Worm (Caenorhabditis elegans) whole organism, L1 larva: Measurements from ENCODE around the gene F46G11.4.

Experiments
- C16A3.4 ChIP-seq: fragments of 150-350 bp; optimal IDR thresholded peaks from 2 replicates; lab custom pipeline; 2014; ENCODE audit warnings: missing biosample characterization, missing genetic modification characterization
- F16B12.6 ChIP-seq: fragments of 150-350 bp; optimal IDR thresholded peaks from 2 replicates; lab custom pipeline; 2014; ENCODE audit warnings: missing biosample characterization, missing genetic modification characterization
- Y116A8C.19 ChIP-seq: sonication (generic microtip); optimal IDR thresholded peaks from 2 replicates; lab custom pipeline; 2016; ENCODE audit warnings: missing compliant biosample characterization, missing genetic modification characterization, borderline replicate concordance
- aha-1 ChIP-seq: fragments of 150-350 bp; optimal IDR thresholded peaks from 2 replicates; lab custom pipeline; 2014; ENCODE audit warnings: missing biosample characterization, missing genetic modification characterization
- aly-2 ChIP-seq: fragments of 150-350 bp; optimal IDR thresholded peaks from 2 replicates; lab custom pipeline; 2014; ENCODE audit warnings: missing biosample characterization, missing genetic modification characterization
- blmp-1 ChIP-seq: fragments of 150-350 bp; optimal IDR thresholded peaks from 2 replicates; lab custom pipeline; 2014; ENCODE audit warnings: missing biosample characterization, missing genetic modification characterization
- ceh-63 ChIP-seq: fragments of 200-800 bp; sonication (Bioruptor generic); optimal IDR thresholded peaks from 2 replicates; lab custom pipeline; 2018; ENCODE audit warnings: mild to moderate bottlenecking, missing genetic modification characterization, missing compliant biosample characterization
- ceh-8 ChIP-seq: fragments of 200-800 bp; sonication (Bioruptor generic); optimal IDR thresholded peaks from 2 replicates; lab custom pipeline; 2018; ENCODE audit warnings: mild to moderate bottlenecking, missing genetic modification characterization, moderate library complexity, missing compliant biosample characterization
- ceh-82 ChIP-seq, 3 experiments: fragments of 150-350 bp in 1 of 3; sonication (generic microtip) in 2 of 3; optimal IDR thresholded peaks; 2 replicates each; lab custom pipeline; 2014 to 2017; ENCODE audit warnings: missing biosample characterization in 3 of 3, missing genetic modification characterization in 3 of 3
- ceh-88 ChIP-seq: fragments of 200-800 bp; sonication (Bioruptor generic); IDR thresholded peaks from 2 replicates; pipeline ENCODE4 v1.3.6; 2022; ENCODE audit warnings: missing genetic modification characterization, missing compliant biosample characterization
- ces-1 ChIP-seq: fragments of 150-350 bp; optimal IDR thresholded peaks from 2 replicates; lab custom pipeline; 2014; ENCODE audit warnings: missing biosample characterization, missing genetic modification reagents, missing genetic modification characterization
- dpl-1 ChIP-seq, 3 experiments: fragments of 150-350 bp in 2 of 3; sonication (generic microtip) in 1 of 3; optimal IDR thresholded peaks; 2 replicates each; lab custom pipeline; 2014 to 2017; ENCODE audit warnings: missing biosample characterization in 3 of 3, missing genetic modification characterization in 3 of 3, missing genetic modification reagents in 3 of 3
- dsc-1 ChIP-seq: sonication (generic microtip); optimal IDR thresholded peaks from 2 replicates; lab custom pipeline; 2016; ENCODE audit warnings: mild to moderate bottlenecking, missing genetic modification characterization, missing compliant biosample characterization
- efl-1 ChIP-seq, 4 experiments: fragments of 150-350 bp; optimal IDR thresholded peaks in 3 of 4; peaks in 1 of 4; 1 replicate in 1 of 4; 2 replicates in 3 of 4; lab custom pipeline; 2014; ENCODE audit warnings: missing biosample characterization in 2 of 4, missing genetic modification characterization in 2 of 4, missing genetic modification reagents in 2 of 4
- efl-3 ChIP-seq: fragments of 200-800 bp; sonication (Bioruptor generic); optimal IDR thresholded peaks from 2 replicates; lab custom pipeline; 2018; ENCODE audit warnings: mild to moderate bottlenecking, missing genetic modification characterization, missing compliant biosample characterization
- fkh-10 ChIP-seq: sonication (generic microtip); optimal IDR thresholded peaks from 2 replicates; lab custom pipeline; 2017; ENCODE audit warnings: missing biosample characterization, missing genetic modification reagents, missing genetic modification characterization
- fos-1 ChIP-seq: fragments of 150-350 bp; optimal IDR thresholded peaks from 2 replicates; lab custom pipeline; 2014; ENCODE audit warnings: missing biosample characterization, missing genetic modification characterization
- grh-1 ChIP-seq: fragments of 200-800 bp; sonication (Bioruptor generic); IDR thresholded peaks from 2 replicates; pipeline ENCODE4 v1.3.6; 2022; ENCODE audit warnings: missing genetic modification reagents, missing genetic modification characterization, missing compliant biosample characterization
- hlh-17 ChIP-seq: fragments of 200-800 bp; sonication (Bioruptor generic); optimal IDR thresholded peaks from 2 replicates; lab custom pipeline; 2018; ENCODE audit warnings: missing genetic modification characterization, mild to moderate bottlenecking, missing compliant biosample characterization, moderate library complexity, borderline replicate concordance
- lin-13 ChIP-seq: fragments of 150-350 bp; optimal IDR thresholded peaks from 2 replicates; lab custom pipeline; 2014; ENCODE audit warnings: missing biosample characterization, missing genetic modification reagents, missing genetic modification characterization
- lin-14 ChIP-seq: fragments of 200-800 bp; sonication (Bioruptor generic); optimal IDR thresholded peaks from 2 replicates; lab custom pipeline; 2018; ENCODE audit warnings: mild to moderate bottlenecking, missing genetic modification characterization, moderate library complexity, missing compliant biosample characterization
- lin-35 ChIP-seq, 2 experiments: fragments of 150-350 bp; optimal IDR thresholded peaks; 2 replicates each; lab custom pipeline; 2014; ENCODE audit warnings: missing biosample characterization in 2 of 2, missing genetic modification characterization in 2 of 2, missing genetic modification reagents in 2 of 2
- lsy-2 ChIP-seq, 2 experiments: fragments of 150-350 bp; optimal IDR thresholded peaks; 2 replicates each; lab custom pipeline; 2014; ENCODE audit warnings: missing biosample characterization in 2 of 2, missing genetic modification characterization in 2 of 2
- mab-9 ChIP-seq: fragments of 200-800 bp; sonication (Bioruptor generic); IDR thresholded peaks from 2 replicates; pipeline ENCODE4 v1.3.6; 2022; ENCODE audit warnings: missing genetic modification reagents, missing genetic modification characterization, missing compliant biosample characterization
- mef-2 ChIP-seq: fragments of 150-350 bp; optimal IDR thresholded peaks from 2 replicates; lab custom pipeline; 2014; ENCODE audit warnings: missing biosample characterization, missing genetic modification characterization
- mep-1 ChIP-seq: fragments of 150-350 bp; optimal IDR thresholded peaks from 2 replicates; lab custom pipeline; 2014; ENCODE audit warnings: missing biosample characterization, missing genetic modification characterization
- nhr-11 ChIP-seq: fragments of 150-350 bp; optimal IDR thresholded peaks from 2 replicates; lab custom pipeline; 2014; ENCODE audit warnings: missing biosample characterization, missing genetic modification characterization
- nhr-19 ChIP-seq: fragments of 200-800 bp; sonication (Bioruptor generic); conservative IDR thresholded peaks from 2 replicates; pipeline ENCODE4 v1.3.6; 2022; ENCODE audit warnings: missing genetic modification characterization, missing compliant biosample characterization
- nhr-20 ChIP-seq: sonication (generic microtip); optimal IDR thresholded peaks from 2 replicates; lab custom pipeline; 2016; ENCODE audit warnings: mild to moderate bottlenecking, missing genetic modification characterization, missing compliant biosample characterization
- nhr-28 ChIP-seq: fragments of 150-350 bp; optimal IDR thresholded peaks from 2 replicates; lab custom pipeline; 2014; ENCODE audit warnings: missing biosample characterization, missing genetic modification characterization
- nhr-47 ChIP-seq: sonication (generic microtip); optimal IDR thresholded peaks from 2 replicates; lab custom pipeline; 2016; ENCODE audit warnings: mild to moderate bottlenecking, missing genetic modification characterization, moderate library complexity, missing compliant biosample characterization
- nhr-71 ChIP-seq: sonication (generic microtip); optimal IDR thresholded peaks from 2 replicates; lab custom pipeline; 2016; ENCODE audit warnings: mild to moderate bottlenecking, missing genetic modification characterization, moderate library complexity, missing compliant biosample characterization
- nhr-76 ChIP-seq: sonication (generic microtip); optimal IDR thresholded peaks from 2 replicates; lab custom pipeline; 2017; ENCODE audit warnings: missing biosample characterization, missing genetic modification characterization
- nhr-85 ChIP-seq: sonication (generic microtip); peaks from one replicate; lab custom pipeline; 2016; ENCODE audit warnings: missing genetic modification characterization, inconsistent platforms, missing compliant biosample characterization
- nhr-90 ChIP-seq: sonication (generic microtip); optimal IDR thresholded peaks from 2 replicates; lab custom pipeline; 2016; ENCODE audit warnings: mild to moderate bottlenecking, missing genetic modification characterization, missing compliant biosample characterization; ENCODE audit not compliant: poor library complexity
- pax-3 ChIP-seq: fragments of 200-800 bp; sonication (Bioruptor generic); optimal IDR thresholded peaks from 2 replicates; lab custom pipeline; 2018; ENCODE audit warnings: mild to moderate bottlenecking, missing genetic modification characterization, moderate library complexity, missing compliant biosample characterization
- rnt-1 ChIP-seq: sonication (generic microtip); optimal IDR thresholded peaks from 2 replicates; lab custom pipeline; 2016; ENCODE audit warnings: mild to moderate bottlenecking, missing genetic modification characterization, moderate library complexity, missing compliant biosample characterization
- skn-1 ChIP-seq: fragments of 150-350 bp; optimal IDR thresholded peaks from 2 replicates; lab custom pipeline; 2014; ENCODE audit warnings: missing biosample characterization, missing genetic modification characterization
- snu-23 ChIP-seq: sonication (generic microtip); optimal IDR thresholded peaks from 2 replicates; lab custom pipeline; 2016; ENCODE audit warnings: missing genetic modification characterization, missing compliant biosample characterization
- sox-4 ChIP-seq: sonication (generic microtip); optimal IDR thresholded peaks from 2 replicates; lab custom pipeline; 2016; ENCODE audit warnings: missing genetic modification characterization, missing compliant biosample characterization
- swsn-7 ChIP-seq: sonication (generic microtip); optimal IDR thresholded peaks from 2 replicates; lab custom pipeline; 2016; ENCODE audit warnings: missing genetic modification characterization, missing compliant biosample characterization
- tbx-2 ChIP-seq: sonication (generic microtip); optimal IDR thresholded peaks from 2 replicates; lab custom pipeline; 2016; ENCODE audit warnings: missing genetic modification characterization, missing compliant biosample characterization
- tlp-1 ChIP-seq: fragments of 150-350 bp; optimal IDR thresholded peaks from 2 replicates; lab custom pipeline; 2014; ENCODE audit warnings: missing biosample characterization, missing genetic modification characterization
- unc-62 ChIP-seq: fragments of 150-350 bp; optimal IDR thresholded peaks from 2 replicates; lab custom pipeline; 2014; ENCODE audit warnings: missing biosample characterization, missing genetic modification reagents, missing genetic modification characterization
- unc-86 ChIP-seq: sonication (generic microtip); optimal IDR thresholded peaks from 2 replicates; lab custom pipeline; 2016; ENCODE audit warnings: missing genetic modification characterization, missing compliant biosample characterization
- unc-98 ChIP-seq: fragments of 200-800 bp; sonication (Bioruptor generic); IDR thresholded peaks from 2 replicates; pipeline ENCODE4 v1.3.6; 2022; ENCODE audit warnings: missing genetic modification characterization, missing compliant biosample characterization
- vab-15 ChIP-seq: sonication (generic microtip); optimal IDR thresholded peaks from 2 replicates; lab custom pipeline; 2017; ENCODE audit warnings: missing genotype, mild to moderate bottlenecking, missing genetic modification characterization, missing compliant biosample characterization
- xbp-1 ChIP-seq: sonication (generic microtip); optimal IDR thresholded peaks from 2 replicates; lab custom pipeline; 2016; ENCODE audit warnings: missing genetic modification characterization, missing compliant biosample characterization
- zip-4 ChIP-seq: fragments of 200-800 bp; sonication (Bioruptor generic); optimal IDR thresholded peaks from 2 replicates; lab custom pipeline; 2018; ENCODE audit warnings: mild to moderate bottlenecking, missing genetic modification characterization, moderate library complexity, missing compliant biosample characterization

Gene F46G11.4

ce11 chrX:5820880-5821279, 22.3 kb upstream of the F46G11.4 start (continued):
- TF ChIP-seq tlp-1 (tag; lab: Kevin White, UChicago), result no peak
- no peak for TF ChIP-seq dsc-1
- TF ChIP-seq vab-15, result no peak
- peak; percentile 55 for TF ChIP-seq nhr-90 (tag; lab: Kevin White, UChicago)
- no peak for TF ChIP-seq dpl-1 (GFP tag; optimal IDR thresholded peaks at IDR 0.05; lab: Kevin White, UChicago)
- TF ChIP-seq nhr-20 (tag; lab: Kevin White, UChicago), result peak; percentile 53
- TF ChIP-seq F16B12.6 (tag; lab: Kevin White, UChicago), result no peak
- no peak for TF ChIP-seq mef-2 (tag; lab: Kevin White, UChicago)
- no peak for TF ChIP-seq efl-3 (GFP tag; lab: Kevin White, UChicago)
- no peak for TF ChIP-seq zip-4 (GFP tag; lab: Kevin White, UChicago)
- TF ChIP-seq Y116A8C.19, result no peak
- peak; percentile 30; the same call in 1 of the 2 replicates for TF ChIP-seq grh-1 (GFP tag; lab: Robert Waterston, UW)
- peak; percentile 8 for TF ChIP-seq nhr-47
- TF ChIP-seq ces-1, result no peak
- no peak for TF ChIP-seq unc-86 (tag; lab: Kevin White, UChicago)
- TF ChIP-seq lin-35 (GFP tag; optimal IDR thresholded peaks at IDR 0.05; lab: Kevin White, UChicago), result peak in 1 of 2 experiments; percentile 20
- TF ChIP-seq nhr-71 (tag; lab: Kevin White, UChicago), result peak; percentile 57
- TF ChIP-seq fos-1 (tag; lab: Kevin White, UChicago), result no peak
- TF ChIP-seq hlh-17 (GFP tag; lab: Kevin White, UChicago), result no peak
- TF ChIP-seq snu-23 (GFP tag; lab: Kevin White, UChicago), result peak; percentile 26
- TF ChIP-seq unc-98 (GFP tag; lab: Robert Waterston, UW), result no peak
- no peak for TF ChIP-seq aha-1 (tag; lab: Kevin White, UChicago)
- TF ChIP-seq sox-4 (tag; lab: Kevin White, UChicago), result no peak
- no peak for TF ChIP-seq ceh-88 (GFP tag; lab: Robert Waterston, UW)
- no peak for TF ChIP-seq nhr-28 (tag; lab: Kevin White, UChicago)
- TF ChIP-seq ceh-8 (GFP tag; lab: Kevin White, UChicago), result no peak
- no peak for TF ChIP-seq mep-1 (tag; lab: Kevin White, UChicago)
- no peak for TF ChIP-seq skn-1 (tag; lab: Kevin White, UChicago)
- TF ChIP-seq tbx-2 (tag; lab: Kevin White, UChicago), result no peak
- TF ChIP-seq nhr-11, result no peak
- TF ChIP-seq C16A3.4 (tag; lab: Kevin White, UChicago), result no peak

- TF ChIP-seq snu-23 (GFP tag; lab: Kevin White, UChicago) (peak; percentile 37), swsn-7 (tag; lab: Kevin White, UChicago) (no peak), fkh-10 (GFP tag; lab: Kevin White, UChicago) (peak; percentile 52), lin-13 (GFP tag; lab: Kevin White, UChicago) (no peak), nhr-76 (tag; lab: Kevin White, UChicago) (no peak), nhr-71 (tag; lab: Kevin White, UChicago) (peak; percentile 70), lsy-2 (tag; optimal IDR thresholded peaks at IDR 0.05; lab: Kevin White, UChicago) (peak; percentile 30 to 51), blmp-1 (tag; lab: Kevin White, UChicago) (peak; percentile 2), nhr-47 (peak; percentile 24), nhr-85 (tag; lab: Kevin White, UChicago) (peak; percentile 78), aly-2 (tag; lab: Kevin White, UChicago) (no peak), ceh-63 (GFP tag; lab: Kevin White, UChicago) (no peak), xbp-1 (peak; percentile 6), lin-14 (peak; percentile 93), dsc-1 (peak; percentile 57), pax-3 (no peak), efl-1 (optimal IDR thresholded peaks at IDR 0.05; lab: Kevin White, UChicago) (no peak), efl-1 (GFP tag; optimal IDR thresholded peaks at IDR 0.05 in 1 of 2; lab: Kevin White, UChicago) (peak in 1 of 2 experiments; percentile 81), ces-1 (peak; percentile 10), sox-4 (tag; lab: Kevin White, UChicago) (no peak), fos-1 (tag; lab: Kevin White, UChicago) (no peak), mep-1 (tag; lab: Kevin White, UChicago) (peak; percentile 57), ceh-82 (tag; optimal IDR thresholded peaks at IDR 0.05; lab: Kevin White, UChicago) (peak in 1 of 3 experiments; percentile 37), nhr-19 (GFP tag; lab: Robert Waterston, UW) (peak; percentile 39), unc-62 (GFP tag; lab: Kevin White, UChicago) (no peak), mab-9 (GFP tag; lab: Robert Waterston, UW) (no peak), tbx-2 (tag; lab: Kevin White, UChicago) (peak; percentile 38), rnt-1 (peak; percentile 48), lin-35 (GFP tag; optimal IDR thresholded peaks at IDR 0.05; lab: Kevin White, UChicago) (peak in 1 of 2 experiments; percentile 20)
These were observed 21.3 kb upstream of the F46G11.4 start for ce11 chrX:5819702-5820470.
